Worm (Caenorhabditis elegans) whole organism, young adult: ENCODE measurements around the gene Y54G2A.32.
A peak's percentile ranks its signal among the peaks of the same experiment; 100 is the strongest.

Source experiments
- B0019.2 ChIP-seq: fragments of 200-800 bp; sonication (Bioruptor generic); conservative IDR thresholded peaks from 2 replicates; pipeline ENCODE4 v1.3.6; 2022; ENCODE audit warnings: missing genetic modification reagents, missing genetic modification characterization, missing compliant biosample characterization
- C06A6.2 ChIP-seq: fragments of 200-800 bp; sonication (Bioruptor generic); conservative IDR thresholded peaks from 2 replicates; pipeline ENCODE4 v1.3.6; 2022; ENCODE audit warnings: missing genetic modification characterization, missing compliant biosample characterization
- D2030.7 ChIP-seq: fragments of 200-800 bp; sonication (Bioruptor generic); IDR thresholded peaks from 2 replicates; pipeline ENCODE4 v1.3.6; 2022; ENCODE audit warnings: missing genetic modification reagents, missing genetic modification characterization, missing compliant biosample characterization
- F37B4.10 ChIP-seq: fragments of 200-800 bp; sonication (Bioruptor generic); IDR thresholded peaks from 2 replicates; pipeline ENCODE4 v1.3.6; 2022; ENCODE audit warnings: missing genetic modification characterization, missing compliant biosample characterization
- F55B11.4 ChIP-seq: sonication (generic microtip); optimal IDR thresholded peaks from 2 replicates; lab custom pipeline; 2016; ENCODE audit warnings: missing compliant biosample characterization, missing genetic modification characterization, borderline replicate concordance; ENCODE audit not compliant: insufficient read depth
- Y53G8AR.9 ChIP-seq: fragments of 200-800 bp; sonication (Bioruptor generic); conservative IDR thresholded peaks from 2 replicates; pipeline ENCODE4 v1.3.6; 2022; ENCODE audit warnings: missing genetic modification reagents, missing genetic modification characterization, missing compliant biosample characterization
- Y56A3A.18 ChIP-seq: fragments of 200-800 bp; sonication (Bioruptor generic); IDR thresholded peaks from 2 replicates; pipeline ENCODE4 v1.3.6; 2022; ENCODE audit warnings: missing genetic modification reagents, missing genetic modification characterization, missing compliant biosample characterization
- Y67H2A.10 ChIP-seq: fragments of 200-800 bp; sonication (Bioruptor generic); conservative IDR thresholded peaks from 2 replicates; pipeline ENCODE4 v1.3.6; 2022; ENCODE audit warnings: missing genetic modification reagents, missing genetic modification characterization, missing compliant biosample characterization
- Y95B8A.8 ChIP-seq: fragments of 200-800 bp; sonication (Bioruptor generic); IDR thresholded peaks from 2 replicates; pipeline ENCODE4 v1.3.6; 2022; ENCODE audit warnings: missing genetic modification reagents, missing genetic modification characterization, missing compliant biosample characterization
- akir-1 ChIP-seq: fragments of 200-800 bp; sonication (Bioruptor generic); optimal IDR thresholded peaks from 2 replicates; lab custom pipeline; 2018; ENCODE audit warnings: mild to moderate bottlenecking, missing genetic modification characterization, moderate library complexity, missing compliant biosample characterization
- aptf-2 ChIP-seq: fragments of 200-800 bp; sonication (Bioruptor generic); conservative IDR thresholded peaks from 2 replicates; pipeline ENCODE4 v1.3.6; 2022; ENCODE audit warnings: missing genetic modification reagents, missing genetic modification characterization, missing compliant biosample characterization
- atf-7 ChIP-seq: sonication (generic microtip); optimal IDR thresholded peaks from 2 replicates; lab custom pipeline; 2017; ENCODE audit warnings: mild to moderate bottlenecking, missing genetic modification characterization, missing compliant biosample characterization
- attf-3 ChIP-seq: fragments of 200-800 bp; sonication (Bioruptor generic); conservative IDR thresholded peaks from 2 replicates; pipeline ENCODE4 v1.3.6; 2022; ENCODE audit warnings: missing genetic modification reagents, missing genetic modification characterization, missing compliant biosample characterization
- attf-5 ChIP-seq: fragments of 200-800 bp; sonication (Bioruptor generic); optimal IDR thresholded peaks from 2 replicates; lab custom pipeline; 2018; ENCODE audit warnings: mild to moderate bottlenecking, missing genetic modification characterization, missing compliant biosample characterization
- attf-6 ChIP-seq: fragments of 200-800 bp; sonication (Bioruptor generic); IDR thresholded peaks from 2 replicates; pipeline ENCODE4 v1.3.6; 2022; ENCODE audit warnings: missing genetic modification reagents, missing genetic modification characterization, missing compliant biosample characterization
- bed-1 ChIP-seq: fragments of 200-800 bp; sonication (Bioruptor generic); IDR thresholded peaks from 2 replicates; pipeline ENCODE4 v1.3.6; 2022; ENCODE audit warnings: missing genetic modification reagents, missing genetic modification characterization, missing compliant biosample characterization
- bed-2 ChIP-seq: fragments of 200-800 bp; sonication (Bioruptor generic); IDR thresholded peaks from 2 replicates; pipeline ENCODE4 v1.3.6; 2022; ENCODE audit warnings: missing genetic modification reagents, missing genetic modification characterization, missing compliant biosample characterization
- ccch-3 ChIP-seq: fragments of 200-800 bp; sonication (Bioruptor generic); optimal IDR thresholded peaks from 2 replicates; lab custom pipeline; 2018; ENCODE audit warnings: mild to moderate bottlenecking, missing genetic modification characterization, missing compliant biosample characterization
- cebp-1 ChIP-seq, 2 experiments: fragments of 200-800 bp in 1 of 2; sonication (Bioruptor generic) in 1 of 2; sonication (generic microtip) in 1 of 2; IDR thresholded peaks in 1 of 2; optimal IDR thresholded peaks in 1 of 2; 2 replicates each; pipeline versions ENCODE4 v1.3.6 to Lab custom; 2017 to 2022; ENCODE audit warnings: missing compliant biosample characterization in 2 of 2, missing genetic modification characterization in 2 of 2, mild to moderate bottlenecking in 1 of 2, missing genetic modification reagents in 1 of 2, moderate library complexity in 1 of 2
- ceh-27 ChIP-seq: fragments of 200-800 bp; sonication (Bioruptor generic); optimal IDR thresholded peaks from 2 replicates; lab custom pipeline; 2018; ENCODE audit warnings: mild to moderate bottlenecking, missing genetic modification characterization, moderate library complexity, missing compliant biosample characterization
- ceh-40 ChIP-seq: fragments of 200-800 bp; sonication (Bioruptor generic); IDR thresholded peaks from 2 replicates; pipeline ENCODE4 v1.3.6; 2022; ENCODE audit warnings: missing genetic modification characterization, missing compliant biosample characterization
- ceh-79 ChIP-seq: sonication (generic microtip); optimal IDR thresholded peaks from 2 replicates; lab custom pipeline; 2017; ENCODE audit warnings: mild to moderate bottlenecking, missing genetic modification characterization, missing compliant biosample characterization
- ceh-91 ChIP-seq: fragments of 200-800 bp; sonication (Bioruptor generic); IDR thresholded peaks from 2 replicates; pipeline ENCODE4 v1.3.6; 2022; ENCODE audit warnings: missing genetic modification reagents, missing genetic modification characterization, missing compliant biosample characterization
- dpl-1 ChIP-seq: fragments of 150-350 bp; optimal IDR thresholded peaks from 2 replicates; lab custom pipeline; 2014; ENCODE audit warnings: missing biosample characterization, missing genetic modification reagents, missing genetic modification characterization
- egrh-3 ChIP-seq: fragments of 200-800 bp; sonication (Bioruptor generic); IDR thresholded peaks from 2 replicates; pipeline ENCODE4 v1.3.6; 2022; ENCODE audit warnings: missing genetic modification reagents, missing genetic modification characterization, missing compliant biosample characterization
- hmg-1.2 ChIP-seq: fragments of 200-800 bp; sonication (Bioruptor generic); IDR thresholded peaks from 2 replicates; pipeline ENCODE4 v1.3.6; 2022; ENCODE audit warnings: missing genetic modification reagents, missing genetic modification characterization, missing compliant biosample characterization
- lag-1 ChIP-seq: fragments of 200-800 bp; sonication (Bioruptor generic); IDR thresholded peaks from 2 replicates; pipeline ENCODE4 v1.3.6; 2022; ENCODE audit warnings: missing genetic modification reagents, missing genetic modification characterization, missing compliant biosample characterization
- lin-40 ChIP-seq: sonication (generic microtip); optimal IDR thresholded peaks from 2 replicates; lab custom pipeline; 2016; ENCODE audit warnings: missing genetic modification characterization, mild to moderate bottlenecking, missing compliant biosample characterization, missing genotype, missing genetic modification reagents
- madf-10 ChIP-seq: sonication (generic microtip); optimal IDR thresholded peaks from 2 replicates; lab custom pipeline; 2016; ENCODE audit warnings: mild to moderate bottlenecking, missing genetic modification characterization, missing compliant biosample characterization
- madf-3 ChIP-seq: fragments of 200-800 bp; sonication (Bioruptor generic); IDR thresholded peaks from 2 replicates; pipeline ENCODE4 v1.3.6; 2022; ENCODE audit warnings: missing genetic modification reagents, missing genetic modification characterization, missing compliant biosample characterization
- mel-28 ChIP-seq: sonication (generic microtip); optimal IDR thresholded peaks from 2 replicates; lab custom pipeline; 2016; ENCODE audit warnings: borderline replicate concordance, mild to moderate bottlenecking, missing genetic modification characterization, missing compliant biosample characterization
- mes-4 ChIP-seq: sonication (generic microtip); optimal IDR thresholded peaks from 2 replicates; lab custom pipeline; 2016; ENCODE audit warnings: missing genotype, missing genetic modification characterization, missing compliant biosample characterization
- mxl-1 ChIP-seq: sonication (generic microtip); optimal IDR thresholded peaks from 2 replicates; lab custom pipeline; 2016; ENCODE audit warnings: missing genetic modification characterization, missing compliant biosample characterization
- nhr-27 ChIP-seq: fragments of 200-800 bp; sonication (Bioruptor generic); optimal IDR thresholded peaks from 2 replicates; lab custom pipeline; 2018; ENCODE audit warnings: mild to moderate bottlenecking, missing genetic modification characterization, moderate library complexity, missing compliant biosample characterization
- nhr-80 ChIP-seq: sonication (generic microtip); optimal IDR thresholded peaks from 2 replicates; lab custom pipeline; 2016; ENCODE audit warnings: missing genetic modification characterization, missing compliant biosample characterization
- nhr-90 ChIP-seq: sonication (generic microtip); optimal IDR thresholded peaks from 2 replicates; lab custom pipeline; 2016; ENCODE audit warnings: missing genotype, mild to moderate bottlenecking, missing genetic modification characterization, missing compliant biosample characterization
- pbrm-1 ChIP-seq: fragments of 200-800 bp; sonication (Bioruptor generic); IDR thresholded peaks from 2 replicates; pipeline ENCODE4 v1.3.6; 2022; ENCODE audit warnings: missing genetic modification reagents, missing genetic modification characterization, missing compliant biosample characterization
- rpc-1 ChIP-seq, 2 experiments: fragments of 150-350 bp in 1 of 2; sonication (generic microtip) in 1 of 2; optimal IDR thresholded peaks; 2 replicates each; lab custom pipeline; 2014 to 2018; ENCODE audit warnings: missing biosample characterization in 1 of 2, missing genetic modification characterization in 1 of 2, missing genetic modification reagents in 1 of 2, missing genotype in 1 of 2
- sptf-2 ChIP-seq: fragments of 200-800 bp; sonication (Bioruptor generic); optimal IDR thresholded peaks from 2 replicates; lab custom pipeline; 2018; ENCODE audit warnings: mild to moderate bottlenecking, missing genetic modification characterization, missing compliant biosample characterization
- tlf-1 ChIP-seq: fragments of 200-800 bp; sonication (Bioruptor generic); optimal IDR thresholded peaks from 2 replicates; lab custom pipeline; 2018; ENCODE audit warnings: mild to moderate bottlenecking, missing genetic modification characterization, missing compliant biosample characterization
- unc-130 ChIP-seq: sonication (generic microtip); optimal IDR thresholded peaks from 2 replicates; lab custom pipeline; 2016; ENCODE audit warnings: missing genetic modification reagents, missing genetic modification characterization, missing compliant biosample characterization
- zfh-2 ChIP-seq: fragments of 200-800 bp; sonication (Bioruptor generic); conservative IDR thresholded peaks from 2 replicates; pipeline ENCODE4 v1.3.6; 2022; ENCODE audit warnings: missing genetic modification reagents, missing genetic modification characterization, missing compliant biosample characterization
- ztf-18 ChIP-seq: sonication (generic microtip); optimal IDR thresholded peaks from 2 replicates; lab custom pipeline; 2016; ENCODE audit warnings: missing genotype, mild to moderate bottlenecking, missing genetic modification characterization, missing compliant biosample characterization
- ztf-22 ChIP-seq: fragments of 200-800 bp; sonication (Bioruptor generic); optimal IDR thresholded peaks from 2 replicates; lab custom pipeline; 2018; ENCODE audit warnings: mild to moderate bottlenecking, missing genetic modification characterization, moderate library complexity, missing compliant biosample characterization
- ztf-3 ChIP-seq: fragments of 200-800 bp; sonication (Bioruptor generic); optimal IDR thresholded peaks from 2 replicates; lab custom pipeline; 2018; ENCODE audit warnings: mild to moderate bottlenecking, missing genetic modification characterization, missing compliant biosample characterization

Gene Y54G2A.32

ce11 chrIV:2782793-2783540 lies 20.8 kb upstream of the Y54G2A.32 start, which contains the start of gene Y54G2A.12 (continued):
- TF ChIP-seq bed-2 (no peak), sptf-2 (GFP tag; lab: Kevin White, UChicago) (no peak), ccch-3 (no peak), akir-1 (GFP tag; lab: Kevin White, UChicago) (no peak), nhr-27 (tag; lab: Kevin White, UChicago) (no peak), madf-10 (tag; lab: Kevin White, UChicago) (no peak), Y56A3A.18 (GFP tag; lab: Robert Waterston, UW) (no peak), hmg-1.2 (GFP tag; lab: Robert Waterston, UW) (peak; percentile 44; the same call in 1 of the 2 replicates), atf-7 (tag; lab: Kevin White, UChicago) (no peak), attf-6 (no peak), Y53G8AR.9 (GFP tag; lab: Robert Waterston, UW) (no peak), attf-5 (GFP tag; lab: Kevin White, UChicago) (no peak), egrh-3 (GFP tag; lab: Robert Waterston, UW) (no peak), Y95B8A.8 (GFP tag; lab: Robert Waterston, UW) (no peak), ceh-27 (no peak), ztf-22 (GFP tag; lab: Kevin White, UChicago) (no peak), ceh-40 (GFP tag; lab: Robert Waterston, UW) (no peak), F37B4.10 (GFP tag; lab: Robert Waterston, UW) (no peak), attf-3 (GFP tag; lab: Robert Waterston, UW) (no peak), mel-28 (no peak), tlf-1 (peak; percentile 53), aptf-2 (no peak), ztf-18 (no peak), madf-3 (no peak), dpl-1 (peak; percentile 69), ceh-91 (GFP tag; lab: Robert Waterston, UW) (peak; percentile 88), C06A6.2 (no peak), F55B11.4 (no peak), zfh-2 (GFP tag; lab: Robert Waterston, UW) (no peak), nhr-90 (no peak), ztf-3 (GFP tag; lab: Kevin White, UChicago) (no peak), B0019.2 (GFP tag; lab: Robert Waterston, UW) (no peak), unc-130 (GFP tag; lab: Kevin White, UChicago) (peak; percentile 12), D2030.7 (GFP tag; lab: Robert Waterston, UW) (peak; percentile 89), ceh-79 (tag; lab: Kevin White, UChicago) (no peak), mes-4 (tag; lab: Kevin White, UChicago) (no peak), bed-1 (GFP tag; lab: Robert Waterston, UW) (no peak)

ce11 chrIV:2785057-2785456 lies 18.7 kb upstream of the Y54G2A.32 start:
- TF ChIP-seq rpc-1 (optimal IDR thresholded peaks at IDR 0.05; lab: Kevin White, UChicago) = no peak
- TF ChIP-seq rpc-1 (tag; optimal IDR thresholded peaks at IDR 0.05; lab: Kevin White, UChicago) = no peak
- no peak for TF ChIP-seq lag-1 (GFP tag; lab: Robert Waterston, UW)
- TF ChIP-seq ztf-22 (GFP tag; lab: Kevin White, UChicago) = no peak
- TF ChIP-seq hmg-1.2 (GFP tag; lab: Robert Waterston, UW) = peak; percentile 88
- peak; percentile 12 for TF ChIP-seq nhr-80 (tag; lab: Kevin White, UChicago)
- no peak for TF ChIP-seq cebp-1 (GFP tag; IDR thresholded peaks at IDR 0.05; lab: Robert Waterston, UW)
- TF ChIP-seq cebp-1 (tag; optimal IDR thresholded peaks at IDR 0.05; lab: Kevin White, UChicago) = peak; percentile 18
- TF ChIP-seq mxl-1 (tag; lab: Kevin White, UChicago) = no peak
- no peak for TF ChIP-seq mes-4 (tag; lab: Kevin White, UChicago)
- no peak for TF ChIP-seq Y67H2A.10
- no peak for TF ChIP-seq pbrm-1 (GFP tag; lab: Robert Waterston, UW)
- TF ChIP-seq akir-1 (GFP tag; lab: Kevin White, UChicago) = no peak
- TF ChIP-seq lin-40 = peak; percentile 10
